Worm (Caenorhabditis elegans) whole organism, early embryonic: Measurements from ENCODE around the gene ech-1.1.

ENCODE experiments used
- B0310.2 ChIP-seq: sonication (generic microtip); optimal IDR thresholded peaks from 2 replicates; lab custom pipeline; 2016; ENCODE audit warnings: mild to moderate bottlenecking, missing genetic modification characterization, missing compliant biosample characterization
- F13C5.2 ChIP-seq: sonication (generic microtip); optimal IDR thresholded peaks from 2 replicates; lab custom pipeline; 2017; ENCODE audit warnings: mild to moderate bottlenecking, missing genetic modification characterization, inconsistent platforms, missing compliant biosample characterization
- aly-1 ChIP-seq: sonication (generic microtip); optimal IDR thresholded peaks from 2 replicates; lab custom pipeline; 2016; ENCODE audit warnings: missing genetic modification characterization, missing compliant biosample characterization
- ama-1 ChIP-seq: fragments of 150-350 bp; optimal IDR thresholded peaks from 2 replicates; lab custom pipeline; 2014
- ceh-13 ChIP-seq: fragments of 200-800 bp; sonication (Bioruptor generic); optimal IDR thresholded peaks from 2 replicates; lab custom pipeline; 2018; ENCODE audit warnings: mild to moderate bottlenecking, missing genetic modification characterization, missing compliant biosample characterization
- ceh-36 ChIP-seq: sonication (generic microtip); optimal IDR thresholded peaks from 2 replicates; lab custom pipeline; 2016; ENCODE audit warnings: missing genetic modification characterization, inconsistent platforms, missing compliant biosample characterization
- ets-7 ChIP-seq: sonication (generic microtip); optimal IDR thresholded peaks from 2 replicates; lab custom pipeline; 2016; ENCODE audit warnings: missing genotype, missing genetic modification characterization, missing compliant biosample characterization
- flt-1 ChIP-seq: fragments of 200-800 bp; sonication (Bioruptor generic); IDR thresholded peaks from 2 replicates; pipeline ENCODE4 v1.3.6; 2022; ENCODE audit warnings: missing genetic modification characterization, missing compliant biosample characterization
- hmbx-1 ChIP-seq: sonication (generic microtip); optimal IDR thresholded peaks from 2 replicates; lab custom pipeline; 2016; ENCODE audit warnings: mild to moderate bottlenecking, missing genetic modification characterization, missing compliant biosample characterization
- hmg-4 ChIP-seq: fragments of 200-800 bp; sonication (Bioruptor generic); optimal IDR thresholded peaks from 2 replicates; lab custom pipeline; 2018; ENCODE audit warnings: mild to moderate bottlenecking, missing genetic modification characterization, missing compliant biosample characterization
- hnd-1 ChIP-seq: sonication (generic microtip); optimal IDR thresholded peaks from 2 replicates; lab custom pipeline; 2016; ENCODE audit warnings: missing genetic modification characterization, missing compliant biosample characterization
- pes-1 ChIP-seq: fragments of 200-800 bp; sonication (Bioruptor generic); IDR thresholded peaks from 2 replicates; pipeline ENCODE4 v1.3.6; 2022; ENCODE audit warnings: missing genetic modification reagents, missing genetic modification characterization, missing compliant biosample characterization
- scrt-1 ChIP-seq: fragments of 200-800 bp; sonication (Bioruptor generic); IDR thresholded peaks from 2 replicates; pipeline ENCODE4 v1.3.6; 2022; ENCODE audit warnings: missing genetic modification characterization, missing compliant biosample characterization
- sea-1 ChIP-seq: fragments of 200-800 bp; sonication (Bioruptor generic); conservative IDR thresholded peaks from 2 replicates; pipeline ENCODE4 v1.3.6; 2022; ENCODE audit warnings: missing genetic modification characterization, missing compliant biosample characterization
- tbx-11 ChIP-seq: fragments of 200-800 bp; sonication (Bioruptor generic); IDR thresholded peaks from 2 replicates; pipeline ENCODE4 v1.3.6; 2022; ENCODE audit warnings: missing genetic modification characterization, missing compliant biosample characterization
- tbx-37 ChIP-seq: fragments of 200-800 bp; sonication (Bioruptor generic); conservative IDR thresholded peaks from 2 replicates; pipeline ENCODE4 v1.3.6; 2022; ENCODE audit warnings: missing genetic modification reagents, missing genetic modification characterization, missing compliant biosample characterization
- tra-4 ChIP-seq: sonication (generic microtip); optimal IDR thresholded peaks from 2 replicates; lab custom pipeline; 2017; ENCODE audit warnings: missing genetic modification characterization, missing compliant biosample characterization

Gene ech-1.1

DNA sequence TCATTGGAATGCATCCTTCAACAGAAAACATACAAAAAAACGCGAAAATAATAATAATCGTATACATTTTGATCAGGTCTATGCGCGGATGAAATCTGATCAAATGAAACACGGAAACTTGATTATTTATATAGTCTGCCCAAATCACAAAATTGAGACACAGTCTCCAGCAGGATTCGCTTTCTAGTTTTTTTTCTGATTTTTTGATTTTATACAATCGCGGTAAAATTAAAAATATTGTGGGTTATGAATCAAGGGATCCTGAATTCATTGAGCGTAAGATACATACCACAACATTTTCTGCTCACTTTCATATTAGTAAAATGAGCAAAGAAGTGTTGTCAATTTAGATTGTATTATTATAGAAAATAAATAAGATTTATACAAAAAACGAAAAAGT lies 12.3 kb downstream of the ech-1.1 start, which contains the start of gene clec-230:
clec-230 (minus strand) TSS at position 101 of the 400 bp plus-strand sequence.
- TF ChIP-seq scrt-1 (no peak), tbx-37 (no peak), tra-4 (tag; lab: Kevin White, UChicago) (no peak), tbx-11 (no peak), flt-1 (GFP tag; lab: Robert Waterston, UW) (no peak)

DNA sequence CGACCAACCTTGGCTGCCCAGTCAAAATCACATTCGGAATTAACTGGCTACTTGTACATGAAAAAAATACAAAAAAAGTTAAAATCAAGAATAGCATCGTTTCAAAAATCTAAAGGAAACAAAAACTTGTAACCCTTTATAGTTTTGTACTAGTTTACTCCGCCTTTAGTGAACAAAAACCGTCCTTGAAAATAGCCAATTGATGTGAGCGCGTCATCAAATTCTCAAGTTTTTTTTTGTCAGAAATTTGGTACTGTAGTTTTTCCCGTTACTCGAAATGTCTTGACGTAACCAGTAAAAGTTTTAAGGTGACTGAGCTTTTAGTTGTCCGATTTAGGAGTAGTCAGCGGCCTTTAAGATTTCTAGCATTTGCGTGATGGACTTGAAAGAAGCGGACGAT lies 14.0 kb downstream of the ech-1.1 start, which contains the start of gene C29F3.3:
C29F3.3 (minus strand) TSS at position 101 of the 400 bp plus-strand sequence.
- TF ChIP-seq ceh-36 (tag; lab: Kevin White, UChicago) (no peak), ets-7 (tag; lab: Kevin White, UChicago) (no peak), hnd-1 (tag; lab: Kevin White, UChicago) (no peak), scrt-1 (no peak), tra-4 (tag; lab: Kevin White, UChicago) (no peak)

DNA sequence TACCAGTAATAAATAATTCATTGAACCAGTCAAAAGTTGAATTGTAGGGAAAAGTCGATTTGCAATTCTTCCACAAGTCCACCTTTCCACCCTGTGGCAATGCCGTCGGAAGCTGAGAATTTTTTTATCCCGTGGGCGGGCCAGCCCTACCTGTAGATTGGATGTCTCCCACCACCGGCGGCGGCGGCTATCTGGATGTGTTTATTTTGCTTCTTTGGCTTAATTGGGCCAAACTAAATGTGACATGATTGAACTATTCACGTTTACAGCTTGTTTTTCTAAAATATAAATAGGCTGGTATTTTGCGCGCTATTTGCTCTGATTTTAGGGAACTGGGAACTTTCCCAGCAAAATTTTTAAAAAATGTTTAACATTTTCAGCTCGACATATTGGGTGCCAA lies 16.8 kb downstream of the ech-1.1 start, which contains the start of gene wrt-8:
wrt-8 (minus strand) TSS at position 101 of the 400 bp plus-strand sequence.
- no peak for TF ChIP-seq tbx-11
- no peak for TF ChIP-seq hmg-4
- no peak for TF ChIP-seq ama-1 (lab: Kevin White, UChicago)
- TF ChIP-seq B0310.2 (tag; lab: Kevin White, UChicago): no peak
- TF ChIP-seq ceh-36 (tag; lab: Kevin White, UChicago): no peak
- no peak for TF ChIP-seq scrt-1
- TF ChIP-seq tbx-37: no peak
- no peak for TF ChIP-seq aly-1 (tag; lab: Kevin White, UChicago)
- no peak for TF ChIP-seq F13C5.2
- TF ChIP-seq hnd-1 (tag; lab: Kevin White, UChicago): no peak

- no peak for TF ChIP-seq scrt-1
- TF ChIP-seq sea-1 (GFP tag; lab: Robert Waterston, UW): no peak
Observed at ce11 chrV:15341404-15341803, 19.9 kb downstream of the ech-1.1 start, which contains the start of gene clec-229. clec-229 (minus strand) TSS chrV:15341504.

DNA sequence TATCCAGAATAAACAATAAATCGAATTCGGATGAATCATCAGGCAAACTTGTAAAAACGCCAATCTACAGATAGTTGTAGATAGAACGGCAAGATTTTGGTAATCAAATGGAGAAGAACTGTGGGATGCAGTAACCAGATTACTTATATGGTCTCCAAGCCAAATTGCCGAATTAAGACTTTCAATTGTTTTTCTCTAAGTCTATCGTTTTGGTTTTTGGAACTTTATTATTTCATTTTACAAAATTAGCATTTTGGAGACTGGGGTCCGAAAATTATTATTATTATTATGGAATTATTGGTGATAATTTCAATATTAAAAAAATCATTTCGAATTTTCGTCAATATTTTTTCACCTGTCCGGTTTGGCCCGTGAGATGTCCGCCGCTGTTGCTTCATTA lies 21.9 kb downstream of the ech-1.1 start, which contains the start of gene clec-228:
clec-228 (minus strand) TSS at position 101 of the 400 bp plus-strand sequence.
- no peak for TF ChIP-seq ceh-13 (GFP tag; lab: Kevin White, UChicago)

- no peak for TF ChIP-seq hmg-4
- TF ChIP-seq tra-4 (tag; lab: Kevin White, UChicago): no peak
- no peak for TF ChIP-seq ceh-36 (tag; lab: Kevin White, UChicago)
- TF ChIP-seq aly-1 (tag; lab: Kevin White, UChicago): no peak
- TF ChIP-seq F13C5.2: no peak
- no peak for TF ChIP-seq hnd-1 (tag; lab: Kevin White, UChicago)
- TF ChIP-seq sea-1 (GFP tag; lab: Robert Waterston, UW): no peak
- no peak for TF ChIP-seq hmbx-1 (tag; lab: Kevin White, UChicago)
- TF ChIP-seq B0310.2 (tag; lab: Kevin White, UChicago): no peak
- TF ChIP-seq tbx-11: no peak
- no peak for TF ChIP-seq tbx-37
Observed at ce11 chrV:15337405-15337804, 23.9 kb downstream of the ech-1.1 start, which contains the start of gene wrt-7. wrt-7 (minus strand) TSS chrV:15337505.

- no peak for TF ChIP-seq tbx-11
- no peak for TF ChIP-seq ets-7 (tag; lab: Kevin White, UChicago)
- no peak for TF ChIP-seq flt-1 (GFP tag; lab: Robert Waterston, UW)
Observed at ce11 chrV:15332851-15333250, 28.5 kb downstream of the ech-1.1 start, which contains the start of gene srw-113. srw-113 (plus strand) TSS chrV:15333151.

DNA sequence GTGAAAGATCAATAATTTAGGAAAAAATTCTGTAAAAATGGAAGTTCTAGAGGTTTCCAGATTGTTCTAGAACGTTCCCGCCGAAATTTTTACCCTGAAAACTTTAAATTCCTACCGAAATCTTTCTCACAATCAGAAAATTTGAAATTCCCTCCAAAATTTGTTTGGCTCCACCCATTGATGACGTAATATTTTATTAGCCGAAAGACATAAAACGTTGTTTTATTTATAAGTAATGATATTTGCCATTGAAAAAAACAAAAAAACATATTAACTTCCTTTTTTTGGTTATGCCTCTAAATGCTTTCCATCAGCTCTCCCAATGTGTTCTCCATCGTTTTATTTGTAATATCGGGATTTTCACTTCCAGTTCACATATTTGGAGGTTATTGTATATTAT lies 31.0 kb downstream of the ech-1.1 start, which contains the start of gene srh-295:
srh-295 (plus strand) TSS at position 301 of the 400 bp plus-strand sequence.
- TF ChIP-seq F13C5.2: no peak
- TF ChIP-seq ceh-13 (GFP tag; lab: Kevin White, UChicago): no peak
- no peak for TF ChIP-seq sea-1 (GFP tag; lab: Robert Waterston, UW)
- TF ChIP-seq B0310.2 (tag; lab: Kevin White, UChicago): no peak

- no peak for TF ChIP-seq sea-1 (GFP tag; lab: Robert Waterston, UW)
- TF ChIP-seq pes-1 (GFP tag; lab: Robert Waterston, UW): no peak
- no peak for TF ChIP-seq scrt-1
- TF ChIP-seq tbx-11: no peak
- TF ChIP-seq ceh-36 (tag; lab: Kevin White, UChicago): no peak
- no peak for TF ChIP-seq aly-1 (tag; lab: Kevin White, UChicago)
- TF ChIP-seq ets-7 (tag; lab: Kevin White, UChicago): no peak
- TF ChIP-seq flt-1 (GFP tag; lab: Robert Waterston, UW): no peak
- TF ChIP-seq F13C5.2: no peak
- no peak for TF ChIP-seq tbx-37
- TF ChIP-seq B0310.2 (tag; lab: Kevin White, UChicago): no peak
- no peak for TF ChIP-seq hmg-4
- TF ChIP-seq hmbx-1 (tag; lab: Kevin White, UChicago): no peak
Observed at ce11 chrV:15327745-15328447, 33.4 kb downstream of the ech-1.1 start, which contains the start of gene ZK1037.6. ZK1037.6 (minus strand) TSS chrV:15327795.
